Worm (Caenorhabditis elegans): Measurements from ENCODE around the gene ZC487.2.

Gene ZC487.2

DNA sequence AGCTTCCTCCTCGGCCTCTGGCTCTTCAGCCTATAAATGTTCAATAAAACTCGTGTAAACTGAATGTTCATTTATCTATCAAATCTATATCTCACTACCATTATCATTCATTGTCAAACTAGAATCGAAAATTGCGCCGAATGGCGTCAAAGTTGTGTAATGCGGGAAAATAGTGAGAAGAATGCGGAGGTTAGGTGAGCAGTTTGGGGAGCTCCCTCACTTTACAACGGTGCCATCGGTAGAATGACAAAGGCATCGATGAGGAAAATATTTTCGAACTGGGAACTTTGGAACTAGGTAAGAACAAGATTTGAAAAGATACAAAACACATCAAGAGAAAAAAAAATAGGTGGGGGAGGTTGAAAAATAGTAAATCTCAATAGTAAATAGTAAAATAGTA, 45.3 kb upstream of the ZC487.2 start:
- TF ChIP-seq nhr-71 (tag; optimal IDR thresholded peaks at IDR 0.05): peak; percentile 37
- no peak for TF ChIP-seq mab-9 (GFP tag; IDR thresholded peaks at IDR 0.05)
- peak; percentile 52 for TF ChIP-seq rnt-1 (tag; optimal IDR thresholded peaks at IDR 0.05)
- TF ChIP-seq lin-14 (GFP tag; optimal IDR thresholded peaks at IDR 0.05): peak; percentile 64
- TF ChIP-seq pag-3 (tag; optimal IDR thresholded peaks at IDR 0.05; ENCODE audit: borderline replicate concordance, insufficient read depth): peak; percentile 99

DNA sequence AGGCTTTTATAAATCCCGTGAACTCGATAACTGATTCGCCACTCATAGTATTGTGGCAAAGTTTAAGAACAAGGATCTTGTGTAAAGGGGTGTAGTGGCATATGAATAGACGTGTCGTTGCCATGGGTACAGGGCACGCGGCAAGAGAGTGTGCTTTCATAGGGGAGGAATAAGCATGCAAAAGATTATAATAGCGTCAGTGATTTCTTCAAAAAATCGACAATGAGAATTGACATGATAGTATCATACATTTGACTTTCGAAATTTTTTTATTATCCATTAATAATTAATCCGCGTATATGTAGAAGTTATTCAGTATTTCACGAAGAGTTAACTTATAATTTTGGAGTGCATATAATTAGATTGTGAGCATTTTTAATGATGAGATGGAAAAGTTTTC, 42.7 kb upstream of the ZC487.2 start, which contains the start of gene bbs-8:
Gene bbs-8 (minus strand): TSS at position 101 of the 400 bp plus-strand sequence.
- TF ChIP-seq unc-98 (GFP tag; IDR thresholded peaks at IDR 0.05) (no peak), ets-5 (GFP tag; IDR thresholded peaks at IDR 0.05) (no peak), fkh-8 (tag; optimal IDR thresholded peaks at IDR 0.05) (peak; percentile 60), efl-1 (optimal IDR thresholded peaks at IDR 0.05) (no peak), efl-1 (GFP tag; optimal IDR thresholded peaks at IDR 0.05 in 1 of 2) (peak in 1 of 2 experiments; percentile 61), lsy-2 (tag; optimal IDR thresholded peaks at IDR 0.05) (no peak), mdl-1 (tag; optimal IDR thresholded peaks at IDR 0.05) (no peak), nhr-28 (tag; optimal IDR thresholded peaks at IDR 0.05) (no peak), lin-35 (GFP tag; optimal IDR thresholded peaks at IDR 0.05) (no peak), blmp-1 (tag; optimal IDR thresholded peaks at IDR 0.05) (no peak)

ce11 chrV:6762361-6762760, 40.1 kb upstream of the ZC487.2 start, which contains the start of gene T25F10.4:
T25F10.4 (minus strand) TSS chrV:6762461.
- TF ChIP-seq lir-3 (tag; optimal IDR thresholded peaks at IDR 0.05; ENCODE audit: poor library complexity) (no peak), ceh-8 (GFP tag; optimal IDR thresholded peaks at IDR 0.05) (no peak), snu-23 (GFP tag; optimal IDR thresholded peaks at IDR 0.05) (no peak), skn-1 (tag; optimal IDR thresholded peaks at IDR 0.05) (no peak), ztf-4 (tag; optimal IDR thresholded peaks at IDR 0.05) (no peak), ztf-11 (tag; optimal IDR thresholded peaks at IDR 0.05) (no peak), elt-3 (tag; optimal IDR thresholded peaks at IDR 0.05) (no peak), ces-1 (GFP tag; optimal IDR thresholded peaks at IDR 0.05) (no peak), Y116A8C.19 (tag; optimal IDR thresholded peaks at IDR 0.05; ENCODE audit: borderline replicate concordance) (no peak), unc-86 (tag; optimal IDR thresholded peaks at IDR 0.05) (no peak), vab-15 (tag; optimal IDR thresholded peaks at IDR 0.05) (no peak), egl-27 (tag; optimal IDR thresholded peaks at IDR 0.05) (no peak)

DNA sequence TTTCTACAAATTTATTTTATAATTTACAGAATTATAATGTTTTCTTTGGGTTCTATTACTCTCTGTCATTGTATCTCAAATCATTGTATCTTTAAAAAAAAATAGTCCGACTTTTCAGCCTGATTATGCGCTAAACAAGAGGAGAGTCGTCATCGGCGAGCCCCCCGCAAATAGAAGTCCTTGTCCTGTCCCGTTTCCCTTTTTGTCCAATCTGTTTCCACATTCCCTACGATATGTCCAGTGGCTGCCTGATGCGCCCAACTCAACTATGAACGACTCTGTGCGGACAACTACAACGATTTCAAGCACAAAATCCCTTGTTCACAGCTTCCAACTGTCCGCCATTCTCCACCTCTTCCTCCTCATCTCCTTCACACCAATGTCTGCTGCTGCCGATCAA, 35.7 kb upstream of the ZC487.2 start, which contains the start of gene dbl-1:
Gene dbl-1 (plus strand): TSS at position 119 of the 400 bp plus-strand sequence.
- TF ChIP-seq efl-1 (optimal IDR thresholded peaks at IDR 0.05) (no peak), efl-1 (GFP tag; optimal IDR thresholded peaks at IDR 0.05 in 1 of 2) (peak in 1 of 2 experiments; percentile 11), zip-4 (GFP tag; optimal IDR thresholded peaks at IDR 0.05) (no peak)

DNA sequence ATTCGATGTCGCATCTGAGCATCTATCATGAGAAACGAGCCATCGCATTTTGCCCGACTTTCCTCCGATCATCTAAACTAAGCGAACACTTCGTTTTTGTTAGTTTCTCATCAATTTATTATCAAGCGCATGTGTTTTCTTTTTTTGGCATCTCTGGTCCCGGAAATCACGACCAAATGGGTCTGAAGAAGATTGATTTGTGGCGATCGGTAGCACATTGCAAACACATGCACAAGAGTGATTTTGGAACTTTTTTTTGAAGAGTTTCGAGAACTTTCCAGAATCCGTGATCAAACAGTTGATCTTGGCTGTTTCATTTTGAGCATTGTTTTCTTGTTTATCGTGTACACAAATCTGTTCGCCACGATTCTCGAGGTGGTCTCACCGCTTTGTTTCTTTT, 31.0 kb upstream of the ZC487.2 start:
- TF ChIP-seq F16B12.6 (tag; optimal IDR thresholded peaks at IDR 0.05) (no peak), fkh-4 (tag; optimal IDR thresholded peaks at IDR 0.05; ENCODE audit: borderline replicate concordance) (peak; percentile 73), snpc-4 (tag; optimal IDR thresholded peaks at IDR 0.05) (no peak), dsc-1 (tag; optimal IDR thresholded peaks at IDR 0.05) (peak; percentile 84), skn-1 (tag; optimal IDR thresholded peaks at IDR 0.05) (no peak)

- TF ChIP-seq nhr-19 (GFP tag; conservative IDR thresholded peaks at IDR 0.05): peak; percentile 51
- peak; percentile 9 for TF ChIP-seq pag-3 (tag; optimal IDR thresholded peaks at IDR 0.05; ENCODE audit: borderline replicate concordance, insufficient read depth)
- no peak for TF ChIP-seq blmp-1 (tag; optimal IDR thresholded peaks at IDR 0.05)
- TF ChIP-seq skn-1 (tag; optimal IDR thresholded peaks at IDR 0.05): no peak
- TF ChIP-seq efl-1 (optimal IDR thresholded peaks at IDR 0.05): no peak
- peak in 1 of 2 experiments; percentile 64 for TF ChIP-seq efl-1 (GFP tag; optimal IDR thresholded peaks at IDR 0.05 in 1 of 2)
- no peak for TF ChIP-seq nhr-84 (tag; optimal IDR thresholded peaks at IDR 0.05)
- TF ChIP-seq fkh-10 (GFP tag; optimal IDR thresholded peaks at IDR 0.05): no peak
- no peak for TF ChIP-seq lin-15B (tag; optimal IDR thresholded peaks at IDR 0.05)
- no peak for TF ChIP-seq ztf-11 (tag; optimal IDR thresholded peaks at IDR 0.05)
- TF ChIP-seq nhr-20 (tag; optimal IDR thresholded peaks at IDR 0.05): peak; percentile 11
- peak; percentile 68 for TF ChIP-seq nhr-71 (tag; optimal IDR thresholded peaks at IDR 0.05)
- TF ChIP-seq jun-1 (tag; optimal IDR thresholded peaks at IDR 0.05): no peak
- TF ChIP-seq snu-23 (GFP tag; optimal IDR thresholded peaks at IDR 0.05): peak; percentile 6
- no peak for TF ChIP-seq nhr-77 (tag; optimal IDR thresholded peaks at IDR 0.05)
- peak; percentile 19 for TF ChIP-seq rnt-1 (tag; optimal IDR thresholded peaks at IDR 0.05)
- no peak for TF ChIP-seq ztf-4 (tag; optimal IDR thresholded peaks at IDR 0.05)
- peak; percentile 74 for TF ChIP-seq lin-14 (GFP tag; optimal IDR thresholded peaks at IDR 0.05)
- no peak for TF ChIP-seq unc-62 (GFP tag; optimal IDR thresholded peaks at IDR 0.05)
Observed at ce11 chrV:6751493-6752100, 29.3 kb upstream of the ZC487.2 start.
